Fruit fly (Drosophila melanogaster) whole organism, embryonic: ENCODE results near the gene rasp.

ENCODE experiments used
- CG14050 ChIP-seq: fragments of 200-800 bp; sonication (Bioruptor generic); IDR thresholded peaks from 3 replicates; pipeline ENCODE4 v1.3.6; 2022; ENCODE audit warnings: missing biosample characterization, missing genetic modification characterization
- CG16815 ChIP-seq: fragments of 200-800 bp; sonication (Bioruptor generic); optimal IDR thresholded peaks from 3 replicates; lab custom pipeline; 2017; ENCODE audit warnings: missing biosample characterization, mild to moderate bottlenecking, missing genetic modification characterization
- CG17568 ChIP-seq: fragments of 200-800 bp; sonication (Bioruptor generic); optimal IDR thresholded peaks from 2 replicates; lab custom pipeline; 2018; ENCODE audit warnings: missing biosample characterization, mild to moderate bottlenecking, missing genetic modification characterization, moderate library complexity
- CG18764 ChIP-seq: fragments of 200-800 bp; sonication (Bioruptor generic); optimal IDR thresholded peaks from 3 replicates; lab custom pipeline; 2016; ENCODE audit warnings: missing biosample characterization, missing genetic modification characterization
- CG6175 ChIP-seq: fragments of 200-800 bp; sonication (Bioruptor generic); IDR thresholded peaks from 3 replicates; pipeline ENCODE4 v1.3.6; 2022; ENCODE audit warnings: missing biosample characterization, missing genetic modification characterization
- Hr51 ChIP-seq, 2 experiments: fragments of 200-800 bp; sonication (Bioruptor generic); optimal IDR thresholded peaks; 2 replicates in 1 of 2; 3 replicates in 1 of 2; lab custom pipeline; 2016 to 2018; ENCODE audit warnings: missing biosample characterization in 2 of 2, missing genetic modification characterization in 2 of 2, mild to moderate bottlenecking in 1 of 2, moderate library complexity in 1 of 2
- Sry-δ ChIP-seq: fragments of 200-800 bp; sonication (Bioruptor generic); optimal IDR thresholded peaks from 2 replicates; lab custom pipeline; 2016; ENCODE audit warnings: missing biosample characterization, missing genetic modification characterization
- YL-1 ChIP-seq: fragments of 200-800 bp; sonication (Bioruptor generic); optimal IDR thresholded peaks from 3 replicates; lab custom pipeline; 2017; ENCODE audit warnings: missing biosample characterization, mild to moderate bottlenecking, missing genetic modification characterization

DNA sequence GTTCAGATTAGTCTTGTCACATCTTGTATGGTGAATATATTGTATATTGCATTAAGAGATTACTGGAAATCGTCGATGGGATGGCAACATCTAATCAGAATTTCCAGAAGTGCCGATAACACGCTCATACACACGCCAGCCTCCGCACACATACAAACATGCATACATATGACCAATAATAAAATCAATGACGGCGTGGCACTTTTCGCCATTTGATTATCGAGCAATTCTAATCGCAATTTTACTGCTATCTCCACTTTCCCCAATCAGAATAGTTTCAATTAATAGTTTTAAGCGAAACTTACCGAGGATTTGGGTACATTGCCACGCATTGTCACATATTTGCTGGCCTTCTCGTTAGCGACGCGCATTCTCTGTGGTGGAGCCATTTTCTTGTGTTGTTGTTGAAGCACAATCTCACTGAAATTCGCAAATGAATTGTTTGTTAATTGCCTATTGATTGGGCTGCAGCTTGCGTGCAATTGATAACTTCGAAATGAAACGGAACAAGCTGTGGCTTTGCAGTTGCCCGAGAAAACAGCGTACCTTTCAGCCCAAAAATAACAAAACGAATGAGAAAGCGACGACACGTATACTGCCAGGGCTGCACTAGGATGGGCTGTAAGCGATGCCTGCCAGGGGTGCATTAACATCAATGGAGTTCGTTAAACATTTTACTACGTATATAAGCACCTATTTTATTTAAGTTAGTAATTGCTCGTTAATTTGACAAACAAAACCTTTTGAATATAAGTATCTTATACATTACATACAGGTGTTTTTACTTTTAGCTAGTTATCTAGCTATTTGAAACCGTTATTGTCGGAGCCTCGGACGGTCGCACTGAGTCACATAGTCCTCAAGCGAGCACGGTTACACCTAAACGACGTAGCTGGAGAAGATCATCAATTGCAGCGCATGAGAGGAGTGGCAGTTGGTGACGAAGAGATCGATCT lies 36.7 kb downstream of the rasp start, which contains the start of the genes CG32276 and gry:
- TF ChIP-seq YL-1 (GFP tag; lab: Kevin White, UChicago) = peak; percentile 93
- 0 out of 3 replicates have a peak, but pooled peaks have one; percentile 12 for TF ChIP-seq CG6175
- TF ChIP-seq CG18764 = peak; percentile 74
- no peak for TF ChIP-seq CG17568
- TF ChIP-seq Sry-δ (GFP tag; lab: Kevin White, UChicago) = peak; percentile 77
- TF ChIP-seq Hr51 (GFP tag; optimal IDR thresholded peaks at IDR 0.05; lab: Kevin White, UChicago) = peak in 1 of 2 experiments; percentile 78
- TF ChIP-seq CG16815 = peak; percentile 47
- TF ChIP-seq CG14050 (GFP tag; lab: Robert Waterston, UW) = peak; percentile 23; the same call in 1 of the 3 replicates
